Worm (Caenorhabditis elegans): ENCODE measurements around the gene paqr-1.

paqr-1 gene

DNA sequence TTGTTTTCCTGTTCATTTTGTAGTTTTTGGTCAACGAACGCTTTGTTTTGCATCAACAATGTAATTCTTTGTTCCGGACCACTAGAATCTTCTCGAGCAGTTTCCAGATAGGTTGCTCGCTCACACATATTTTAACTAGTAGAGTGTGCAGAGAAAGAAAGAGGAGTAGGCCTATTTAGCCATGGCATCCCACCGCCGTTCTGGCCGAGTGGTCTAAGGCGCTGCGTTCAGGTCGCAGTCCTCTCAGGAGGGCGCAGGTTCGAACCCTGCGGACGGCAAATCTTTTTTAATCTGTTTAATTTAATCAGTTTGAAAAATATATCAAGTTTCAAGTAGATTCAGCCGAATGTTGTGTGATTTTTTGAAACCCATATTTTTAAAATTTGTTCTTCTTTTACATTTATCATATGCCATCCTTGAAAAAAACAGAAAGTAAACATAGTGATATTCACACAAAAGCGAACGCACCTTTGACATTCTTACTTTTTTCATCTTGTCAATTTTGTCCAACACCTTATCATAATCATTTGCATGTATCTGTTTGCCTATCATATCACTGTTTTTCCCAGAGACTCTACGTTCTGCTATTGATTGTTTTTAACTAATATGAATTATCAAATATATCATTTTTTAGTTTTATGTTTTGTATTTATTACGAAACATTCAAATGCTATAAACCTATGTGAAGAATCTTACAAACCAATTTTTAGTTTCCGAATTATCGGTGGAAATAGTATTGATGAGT, 1.6 kb upstream of the paqr-1 start, which contains the start of gene try-3 (continued):
- TF ChIP-seq ceh-16 (tag; optimal IDR thresholded peaks at IDR 0.05) (no peak), alr-1 (tag; optimal IDR thresholded peaks at IDR 0.05) (no peak), egl-27 (tag; optimal IDR thresholded peaks at IDR 0.05) (peak; percentile 21), elt-1 (tag; optimal IDR thresholded peaks at IDR 0.05) (no peak), unc-55 (GFP tag; optimal IDR thresholded peaks at IDR 0.05) (peak; percentile 69), nhr-11 (tag; optimal IDR thresholded peaks at IDR 0.05) (no peak), ZK546.5 (tag; optimal IDR thresholded peaks at IDR 0.05) (no peak)

DNA sequence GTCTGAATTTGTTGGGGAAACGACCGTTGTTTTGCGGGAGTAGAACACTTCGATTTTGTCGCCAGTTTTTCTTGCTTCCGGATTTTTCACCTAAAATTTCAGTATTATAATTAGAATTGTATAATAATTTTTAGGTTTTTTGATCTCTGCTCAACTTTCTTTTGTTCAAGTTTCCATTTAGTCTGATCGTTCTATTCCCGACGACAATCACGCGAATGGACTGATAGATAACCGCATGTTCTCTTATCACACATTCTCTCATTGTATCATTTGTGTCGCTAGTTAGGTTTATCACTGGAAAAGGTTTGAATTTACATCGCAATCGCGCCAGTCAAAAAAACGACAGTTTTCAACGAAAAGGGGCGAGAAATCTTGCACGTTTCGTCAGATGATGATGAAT, 373 bp downstream of the paqr-1 start:
- peak in 1 of 2 experiments; percentile 17 for TF ChIP-seq lsy-2 (tag; optimal IDR thresholded peaks at IDR 0.05)
- peak; percentile 26 for TF ChIP-seq sma-3 (GFP tag; optimal IDR thresholded peaks at IDR 0.05)
- TF ChIP-seq crh-2 (tag; optimal IDR thresholded peaks at IDR 0.05): peak; percentile 47
- peak; percentile 97 for TF ChIP-seq fos-1 (tag; optimal IDR thresholded peaks at IDR 0.05)
- TF ChIP-seq unc-62 (GFP tag; optimal IDR thresholded peaks at IDR 0.05): no peak
- peak; percentile 15 for TF ChIP-seq nhr-21 (tag; optimal IDR thresholded peaks at IDR 0.05)
- no peak for TF ChIP-seq ZK546.5 (tag; optimal IDR thresholded peaks at IDR 0.05)
- TF ChIP-seq nhr-23 (tag; optimal IDR thresholded peaks at IDR 0.05): no peak
- TF ChIP-seq sma-9 (GFP tag; optimal IDR thresholded peaks at IDR 0.05): peak; percentile 83
- no peak for TF ChIP-seq sma-9 (tag; optimal IDR thresholded peaks at IDR 0.05)
- no peak for TF ChIP-seq lin-39 (tag; optimal IDR thresholded peaks at IDR 0.05)
- TF ChIP-seq gmeb-1 (tag; optimal IDR thresholded peaks at IDR 0.05): peak; percentile 23
- TF ChIP-seq nhr-129 (tag; optimal IDR thresholded peaks at IDR 0.05): peak; percentile 7

DNA sequence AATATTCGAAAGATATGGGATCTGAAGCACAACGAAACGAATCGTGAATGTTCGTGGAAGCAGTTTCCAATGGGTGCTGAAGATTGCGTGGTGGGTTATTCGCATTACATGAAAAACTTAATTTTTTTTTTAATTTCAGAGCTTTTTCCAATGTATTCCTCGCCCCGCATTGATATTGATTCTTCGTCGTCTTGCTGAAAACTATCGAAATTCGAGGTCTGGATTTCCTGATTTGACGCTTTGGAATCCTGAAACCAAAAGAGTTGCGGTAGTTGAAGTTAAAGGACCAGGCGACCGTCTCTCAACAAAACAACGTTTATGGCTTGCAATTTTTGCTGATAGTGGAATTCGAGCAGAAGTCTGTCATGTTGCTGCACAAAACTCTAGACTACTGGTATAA, 3.2 kb downstream of the paqr-1 start:
- TF ChIP-seq ceh-16 (tag; optimal IDR thresholded peaks at IDR 0.05) (no peak), blmp-1 (tag; optimal IDR thresholded peaks at IDR 0.05; ENCODE audit: insufficient read depth) (no peak), mab-5 (tag; optimal IDR thresholded peaks at IDR 0.05) (no peak), sma-3 (GFP tag; optimal IDR thresholded peaks at IDR 0.05) (no peak)

DNA sequence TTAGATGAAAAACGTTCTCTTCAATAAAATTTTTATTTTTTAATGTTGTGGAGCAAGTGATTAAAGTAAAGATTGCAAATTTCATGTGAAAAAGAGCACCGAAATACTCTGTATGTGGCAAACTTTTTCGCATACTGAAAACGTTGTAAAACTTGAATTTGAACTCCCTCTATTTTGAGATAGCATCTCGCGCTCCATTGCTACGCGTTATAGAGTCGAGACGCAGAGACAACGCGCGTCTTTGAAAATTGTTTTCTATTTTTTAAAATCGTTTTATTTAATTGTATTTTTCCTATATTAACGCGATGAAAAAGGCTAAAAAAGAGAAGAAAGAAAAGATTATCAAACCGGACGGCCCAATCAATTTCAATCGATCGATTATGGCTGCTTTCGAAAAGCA, 6.6 kb downstream of the paqr-1 start, which contains the start of gene fan-1:
fan-1 (plus strand) TSS at position 78 of the 400 bp plus-strand sequence.
- TF ChIP-seq elt-3 (tag; optimal IDR thresholded peaks at IDR 0.05) (no peak), ztf-11 (tag; optimal IDR thresholded peaks at IDR 0.05) (no peak), nhr-23 (tag; optimal IDR thresholded peaks at IDR 0.05) (no peak), nhr-129 (tag; optimal IDR thresholded peaks at IDR 0.05) (peak; percentile 56), alr-1 (tag; optimal IDR thresholded peaks at IDR 0.05) (no peak), nhr-6 (tag; optimal IDR thresholded peaks at IDR 0.05) (no peak), mdl-1 (tag; optimal IDR thresholded peaks at IDR 0.05) (no peak), lin-39 (tag; optimal IDR thresholded peaks at IDR 0.05) (no peak), gmeb-1 (tag; optimal IDR thresholded peaks at IDR 0.05) (peak; percentile 97), elt-1 (tag; optimal IDR thresholded peaks at IDR 0.05) (no peak), mbf-1 (tag; optimal IDR thresholded peaks at IDR 0.05) (no peak), lsy-2 (tag; optimal IDR thresholded peaks at IDR 0.05) (peak; percentile 43 to 80), unc-39 (tag; optimal IDR thresholded peaks at IDR 0.05) (no peak), dmd-4 (tag; optimal IDR thresholded peaks at IDR 0.05) (no peak), unc-55 (GFP tag; optimal IDR thresholded peaks at IDR 0.05) (peak; percentile 93), lin-11 (tag; optimal IDR thresholded peaks at IDR 0.05) (no peak), nhr-77 (tag; optimal IDR thresholded peaks at IDR 0.05) (no peak), zag-1 (tag; optimal IDR thresholded peaks at IDR 0.05) (no peak), ama-1 (optimal IDR thresholded peaks at IDR 0.05) (no peak), fos-1 (tag; optimal IDR thresholded peaks at IDR 0.05) (peak; percentile 23), nhr-11 (tag; optimal IDR thresholded peaks at IDR 0.05) (no peak), nhr-237 (tag; optimal IDR thresholded peaks at IDR 0.05) (no peak), snpc-4 (tag; optimal IDR thresholded peaks at IDR 0.05) (peak; percentile 5), ceh-82 (tag; optimal IDR thresholded peaks at IDR 0.05) (no peak), crh-2 (tag; optimal IDR thresholded peaks at IDR 0.05) (peak; percentile 30), ztf-1 (GFP tag; conservative IDR thresholded peaks at IDR 0.05) (no peak), Y55F3AM.14 (GFP tag; optimal IDR thresholded peaks at IDR 0.05) (no peak), blmp-1 (tag; optimal IDR thresholded peaks at IDR 0.05; ENCODE audit: insufficient read depth) (no peak), aly-2 (tag; optimal IDR thresholded peaks at IDR 0.05) (no peak), mab-5 (tag; optimal IDR thresholded peaks at IDR 0.05) (no peak), F13H6.1 (tag; optimal IDR thresholded peaks at IDR 0.05) (peak; percentile 38), ZK546.5 (tag; optimal IDR thresholded peaks at IDR 0.05) (no peak), nhr-25 (tag; optimal IDR thresholded peaks at IDR 0.05) (peak; percentile 9), ceh-16 (tag; optimal IDR thresholded peaks at IDR 0.05) (no peak), R02D3.7 (tag; optimal IDR thresholded peaks at IDR 0.05) (no peak), nhr-21 (tag; optimal IDR thresholded peaks at IDR 0.05) (peak; percentile 23), nhr-10 (tag; optimal IDR thresholded peaks at IDR 0.05) (no peak), nhr-12 (tag; optimal IDR thresholded peaks at IDR 0.05) (no peak), egl-27 (tag; optimal IDR thresholded peaks at IDR 0.05) (no peak), sma-9 (GFP tag; optimal IDR thresholded peaks at IDR 0.05) (peak; percentile 72), sma-9 (tag; optimal IDR thresholded peaks at IDR 0.05) (no peak), sma-3 (GFP tag; optimal IDR thresholded peaks at IDR 0.05) (peak; percentile 39), sem-4 (tag; optimal IDR thresholded peaks at IDR 0.05) (peak; percentile 20)

Measured in whole organism, L2 larva.